Fruit fly (Drosophila melanogaster) whole organism, embryonic: ENCODE measurements around the gene dmrt93B.

Source experiments
- Abd-B ChIP-seq: fragments of 200-800 bp; sonication (Bioruptor generic); optimal IDR thresholded peaks from 2 replicates; lab custom pipeline; 2018; ENCODE audit warnings: missing biosample characterization, mild to moderate bottlenecking, missing genetic modification characterization, moderate library complexity
- B-H2 ChIP-seq: fragments of 200-800 bp; sonication (Bioruptor generic); optimal IDR thresholded peaks from 2 replicates; lab custom pipeline; 2018; ENCODE audit warnings: missing biosample characterization, mild to moderate bottlenecking, missing genetic modification characterization
- CG15073 ChIP-seq: fragments of 200-800 bp; sonication (Bioruptor generic); optimal IDR thresholded peaks from 2 replicates; lab custom pipeline; 2016; ENCODE audit warnings: missing biosample characterization, missing genetic modification characterization
- CG1602 ChIP-seq: fragments of 200-800 bp; sonication (Bioruptor generic); optimal IDR thresholded peaks from 3 replicates; lab custom pipeline; 2016; ENCODE audit warnings: missing biosample characterization, missing genetic modification characterization
- CG16779 ChIP-seq: fragments of 200-800 bp; sonication (Bioruptor generic); IDR thresholded peaks from 2 replicates; pipeline ENCODE4 v1.3.6; 2022; ENCODE audit warnings: missing biosample characterization, missing genetic modification characterization
- CG2129 ChIP-seq: fragments of 200-800 bp; sonication (Bioruptor generic); IDR thresholded peaks from 2 replicates; pipeline ENCODE4 v1.3.6; 2022; ENCODE audit warnings: missing biosample characterization, missing genetic modification characterization; ENCODE audit not compliant: partially characterized antibody
- CG2712 ChIP-seq: fragments of 200-800 bp; optimal IDR thresholded peaks from 3 replicates; lab custom pipeline; 2019; ENCODE audit warnings: missing biosample characterization, mild to moderate bottlenecking, missing genetic modification characterization, moderate library complexity
- CG30020 ChIP-seq: fragments of 200-800 bp; optimal IDR thresholded peaks from 2 replicates; lab custom pipeline; 2019; ENCODE audit warnings: missing biosample characterization, mild to moderate bottlenecking, missing genetic modification characterization, moderate library complexity
- CG4424 ChIP-seq: fragments of 200-800 bp; sonication (Bioruptor generic); optimal IDR thresholded peaks from 3 replicates; lab custom pipeline; 2016; ENCODE audit warnings: missing biosample characterization, missing genetic modification characterization
- CG6254 ChIP-seq: fragments of 200-800 bp; sonication (Bioruptor generic); optimal IDR thresholded peaks from 3 replicates; lab custom pipeline; 2017; ENCODE audit warnings: mild to moderate bottlenecking, missing biosample characterization, missing genetic modification reagents, missing genetic modification characterization
- CG7271 ChIP-seq: fragments of 200-800 bp; sonication (Bioruptor generic); optimal IDR thresholded peaks from 2 replicates; lab custom pipeline; 2018; ENCODE audit warnings: missing biosample characterization, mild to moderate bottlenecking, missing genetic modification characterization, moderate library complexity
- CHES-1-like ChIP-seq: fragments of 200-800 bp; sonication (Bioruptor generic); optimal IDR thresholded peaks from 2 replicates; lab custom pipeline; 2016; ENCODE audit warnings: missing biosample characterization, missing genetic modification characterization
- Doc2 ChIP-seq: fragments of 200-800 bp; sonication (Bioruptor generic); IDR thresholded peaks from 2 replicates; pipeline ENCODE4 v1.3.6; 2022; ENCODE audit warnings: missing biosample characterization, missing genetic modification characterization
- E2f1 ChIP-seq: fragments of 200-800 bp; sonication (Bioruptor generic); IDR thresholded peaks from 2 replicates; pipeline ENCODE4 v1.3.6; 2022; ENCODE audit warnings: missing biosample characterization, missing genetic modification characterization
- Eip74EF ChIP-seq, 2 experiments: fragments of 200-800 bp in 1 of 2; fragments of >200 bp in 1 of 2; sonication (Bioruptor generic) in 1 of 2; optimal IDR thresholded peaks; 2 replicates each; lab custom pipeline; 2017 to 2019; ENCODE audit warnings: missing biosample characterization in 2 of 2, missing genetic modification characterization in 2 of 2, mild to moderate bottlenecking in 1 of 2, moderate library complexity in 1 of 2
- Fer3 ChIP-seq: fragments of 200-800 bp; sonication (Bioruptor generic); optimal IDR thresholded peaks from 2 replicates; lab custom pipeline; 2018; ENCODE audit warnings: missing biosample characterization, mild to moderate bottlenecking, missing genetic modification characterization, moderate library complexity
- Gug ChIP-seq: fragments of 200-800 bp; sonication (Bioruptor generic); IDR thresholded peaks from 4 replicates; pipeline ENCODE4 v1.3.6; 2022; ENCODE audit warnings: missing biosample characterization, missing genetic modification characterization
- Hand ChIP-seq: fragments of 200-800 bp; sonication (Bioruptor generic); optimal IDR thresholded peaks from 2 replicates; lab custom pipeline; 2017; ENCODE audit warnings: mild to moderate bottlenecking, missing biosample characterization, missing genetic modification reagents, missing genetic modification characterization
- HmgZ ChIP-seq: fragments of 200-800 bp; sonication (Bioruptor generic); optimal IDR thresholded peaks from 2 replicates; lab custom pipeline; 2018; ENCODE audit warnings: missing biosample characterization, mild to moderate bottlenecking, missing genetic modification characterization
- Hr51 ChIP-seq, 2 experiments: fragments of 200-800 bp; sonication (Bioruptor generic); optimal IDR thresholded peaks; 2 replicates in 1 of 2; 3 replicates in 1 of 2; lab custom pipeline; 2016 to 2018; ENCODE audit warnings: missing biosample characterization in 2 of 2, missing genetic modification characterization in 2 of 2, mild to moderate bottlenecking in 1 of 2, moderate library complexity in 1 of 2
- Mes4 ChIP-seq: fragments of 200-800 bp; sonication (Bioruptor generic); optimal IDR thresholded peaks from 2 replicates; lab custom pipeline; 2016; ENCODE audit warnings: missing biosample characterization, missing genetic modification characterization
- Myb ChIP-seq: fragments of 200-800 bp; sonication (Bioruptor generic); optimal IDR thresholded peaks from 2 replicates; lab custom pipeline; 2016; ENCODE audit warnings: missing biosample characterization, missing genetic modification characterization
- Ptx1 ChIP-seq: fragments of 200-800 bp; sonication (Bioruptor generic); IDR thresholded peaks from 2 replicates; pipeline ENCODE4 v1.3.6; 2022; ENCODE audit warnings: missing biosample characterization, missing genetic modification characterization
- Stat92E ChIP-seq, 3 experiments: fragments of >200 bp in 2 of 3; fragments of 200-800 bp in 1 of 3; sonication (Bioruptor generic) in 1 of 3; optimal IDR thresholded peaks; 2 replicates each; lab custom pipeline; 2017 to 2019; ENCODE audit warnings: missing biosample characterization in 3 of 3, missing genetic modification characterization in 3 of 3, mild to moderate bottlenecking in 1 of 3, moderate library complexity in 1 of 3
- ase ChIP-seq: fragments of 200-800 bp; sonication (Bioruptor generic); IDR thresholded peaks from 3 replicates; pipeline ENCODE4 v1.3.6; 2022; ENCODE audit warnings: missing biosample characterization, missing genetic modification characterization
- crc ChIP-seq: fragments of 200-800 bp; sonication (Bioruptor generic); optimal IDR thresholded peaks from 2 replicates; lab custom pipeline; 2016; ENCODE audit warnings: missing biosample characterization, missing genetic modification characterization
- da ChIP-seq: fragments of 200-800 bp; sonication (Bioruptor generic); optimal IDR thresholded peaks from 2 replicates; lab custom pipeline; 2016; ENCODE audit warnings: missing biosample characterization, missing genetic modification characterization
- danr ChIP-seq: fragments of 200-800 bp; sonication (Bioruptor generic); IDR thresholded peaks from 2 replicates; pipeline ENCODE4 v1.3.6; 2022; ENCODE audit warnings: missing biosample characterization, missing genetic modification characterization
- disco-r ChIP-seq: fragments of 200-800 bp; sonication (Bioruptor generic); optimal IDR thresholded peaks from 2 replicates; lab custom pipeline; 2016; ENCODE audit warnings: missing biosample characterization, missing genetic modification characterization
- dmrt99B ChIP-seq: fragments of 200-800 bp; sonication (Bioruptor generic); optimal IDR thresholded peaks from 2 replicates; lab custom pipeline; 2018; ENCODE audit warnings: missing biosample characterization, mild to moderate bottlenecking, missing genetic modification characterization, moderate library complexity
- fd96Cb ChIP-seq: fragments of 200-800 bp; sonication (Bioruptor generic); optimal IDR thresholded peaks from 2 replicates; lab custom pipeline; 2018; ENCODE audit warnings: missing biosample characterization, mild to moderate bottlenecking, missing genetic modification characterization, moderate library complexity
- hbn ChIP-seq: fragments of 200-800 bp; sonication (Bioruptor generic); IDR thresholded peaks from 2 replicates; pipeline ENCODE4 v1.3.6; 2022; ENCODE audit warnings: missing biosample characterization, missing genetic modification characterization; ENCODE audit not compliant: partially characterized antibody
- jigr1 ChIP-seq: fragments of 200-800 bp; sonication (Bioruptor generic); IDR thresholded peaks from 3 replicates; pipeline ENCODE4 v1.3.6; 2022; ENCODE audit warnings: missing biosample characterization, missing genetic modification characterization
- jing ChIP-seq: fragments of 200-800 bp; sonication (Bioruptor generic); optimal IDR thresholded peaks from 2 replicates; lab custom pipeline; 2018; ENCODE audit warnings: missing biosample characterization, mild to moderate bottlenecking, missing genetic modification characterization
- lov ChIP-seq, 2 experiments: fragments of 200-800 bp in 1 of 2; fragments of >200 bp in 1 of 2; sonication (Bioruptor generic) in 1 of 2; IDR thresholded peaks in 1 of 2; optimal IDR thresholded peaks in 1 of 2; 2 replicates in 1 of 2; 3 replicates in 1 of 2; pipeline versions ENCODE4 v1.3.6 to Lab custom; 2017 to 2022; ENCODE audit warnings: missing biosample characterization in 1 of 2, missing genetic modification characterization in 1 of 2
- nerfin-2 ChIP-seq: fragments of 200-800 bp; sonication (Bioruptor generic); IDR thresholded peaks from 2 replicates; pipeline ENCODE4 v1.3.6; 2022; ENCODE audit warnings: missing biosample characterization, missing genetic modification characterization; ENCODE audit not compliant: partially characterized antibody
- odd ChIP-seq: fragments of 200-800 bp; sonication (Bioruptor generic); optimal IDR thresholded peaks from 2 replicates; lab custom pipeline; 2017; ENCODE audit warnings: missing biosample characterization, mild to moderate bottlenecking, missing genetic modification characterization
- pum ChIP-seq: fragments of 200-800 bp; sonication (Bioruptor generic); optimal IDR thresholded peaks from 2 replicates; lab custom pipeline; 2016; ENCODE audit warnings: missing biosample characterization, missing genetic modification characterization
- rib ChIP-seq: fragments of 200-800 bp; sonication (Bioruptor generic); IDR thresholded peaks from 2 replicates; pipeline ENCODE4 v1.3.6; 2022; ENCODE audit warnings: missing biosample characterization, missing genetic modification characterization
- ro ChIP-seq: fragments of 200-800 bp; sonication (Bioruptor generic); IDR thresholded peaks from 2 replicates; pipeline ENCODE4 v1.3.6; 2022; ENCODE audit warnings: missing biosample characterization, missing genetic modification characterization
- sob ChIP-seq: fragments of 200-800 bp; sonication (Bioruptor generic); IDR thresholded peaks from 2 replicates; pipeline ENCODE4 v1.3.6; 2022; ENCODE audit warnings: missing biosample characterization, missing genetic modification characterization
- ssp ChIP-seq: fragments of 200-800 bp; sonication (Bioruptor generic); IDR thresholded peaks from 2 replicates; pipeline ENCODE4 v1.3.6; 2022; ENCODE audit warnings: missing biosample characterization, missing genetic modification characterization
- toy ChIP-seq: fragments of 200-800 bp; sonication (Bioruptor generic); IDR thresholded peaks from 2 replicates; pipeline ENCODE4 v1.3.6; 2022; ENCODE audit warnings: missing biosample characterization, missing genetic modification characterization
- vfl ChIP-seq: fragments of 200-800 bp; sonication (Bioruptor generic); optimal IDR thresholded peaks from 2 replicates; lab custom pipeline; 2016; ENCODE audit warnings: missing biosample characterization, missing genetic modification characterization
- vnd ChIP-seq: fragments of 200-800 bp; sonication (Bioruptor generic); IDR thresholded peaks from 3 replicates; pipeline ENCODE4 v1.3.6; 2022; ENCODE audit warnings: missing biosample characterization, missing genetic modification characterization; ENCODE audit not compliant: partially characterized antibody
- yki ChIP-seq: fragments of >200 bp; optimal IDR thresholded peaks from 3 replicates; lab custom pipeline; 2018
- z ChIP-seq: fragments of 200-800 bp; sonication (Bioruptor generic); IDR thresholded peaks from 3 replicates; pipeline ENCODE4 v1.3.6; 2022; ENCODE audit warnings: missing biosample characterization, missing genetic modification characterization
- zen ChIP-seq: fragments of 200-800 bp; sonication (Bioruptor generic); optimal IDR thresholded peaks from 3 replicates; lab custom pipeline; 2018; ENCODE audit warnings: missing biosample characterization, mild to moderate bottlenecking, missing genetic modification characterization, moderate library complexity

The dmrt93B gene

dm6 chr3R:21112742-21113465 is 39.1 kb downstream of the dmrt93B start (continued):
- TF ChIP-seq Eip74EF (GFP tag; optimal IDR thresholded peaks at IDR 0.05; lab: Kevin White, UChicago) (peak in 1 of 2 experiments; percentile 92), CG15073 (GFP tag; lab: Kevin White, UChicago) (no peak), CG7271 (tag; lab: Kevin White, UChicago) (peak; percentile 42), odd (GFP tag; lab: Kevin White, UChicago) (peak; percentile 80), da (peak; percentile 44), ssp (GFP tag; lab: Robert Waterston, UW) (peak; percentile 62), hbn (GFP tag; lab: Robert Waterston, UW) (no peak), B-H2 (GFP tag; lab: Kevin White, UChicago) (peak; percentile 63), lov (optimal IDR thresholded peaks at IDR 0.05; lab: Kevin White, UChicago) (no peak), lov (GFP tag; IDR thresholded peaks at IDR 0.05; lab: Robert Waterston, UW) (peak; percentile 55; the same call in 1 of the 3 replicates), ro (0 out of 2 replicates have a peak, but pooled peaks have one; percentile 60), rib (GFP tag; lab: Robert Waterston, UW) (peak; percentile 49; the same call in 1 of the 2 replicates), jing (GFP tag; lab: Kevin White, UChicago) (peak; percentile 81), Abd-B (GFP tag; lab: Kevin White, UChicago) (peak; percentile 73), disco-r (peak; percentile 76), Gug (GFP tag; lab: Robert Waterston, UW) (peak; percentile 72; the same call in 3 of the 4 replicates), fd96Cb (tag; lab: Kevin White, UChicago) (peak; percentile 55), sob (GFP tag; lab: Robert Waterston, UW) (peak; percentile 89), toy (peak; percentile 68), danr (GFP tag; lab: Robert Waterston, UW) (peak; percentile 64), Hand (GFP tag; lab: Kevin White, UChicago) (peak; percentile 77), Hr51 (GFP tag; optimal IDR thresholded peaks at IDR 0.05; lab: Kevin White, UChicago) (peak; percentile 89 to 91), Ptx1 (GFP tag; lab: Robert Waterston, UW) (peak; percentile 86), zen (peak; percentile 87), Doc2 (GFP tag; lab: Robert Waterston, UW) (no peak), Stat92E (GFP tag; optimal IDR thresholded peaks at IDR 0.05; lab: Kevin White, UChicago) (no peak), Myb (peak; percentile 77), Mes4 (GFP tag; lab: Kevin White, UChicago) (peak; percentile 85), CG16779 (GFP tag; lab: Robert Waterston, UW) (peak; percentile 81), HmgZ (tag; lab: Kevin White, UChicago) (peak; percentile 91), yki (lab: Kevin White, UChicago) (no peak), ase (GFP tag; lab: Robert Waterston, UW) (peak; percentile 86), Fer3 (tag; lab: Kevin White, UChicago) (peak; percentile 90), vfl (GFP tag; lab: Kevin White, UChicago) (peak; percentile 78), E2f1 (GFP tag; lab: Robert Waterston, UW) (peak; percentile 76), CG2129 (GFP tag; lab: Robert Waterston, UW) (no peak), pum (peak; percentile 86), nerfin-2 (GFP tag; lab: Robert Waterston, UW) (no peak), CG4424 (GFP tag; lab: Kevin White, UChicago) (peak; percentile 15), CHES-1-like (peak; percentile 94), CG1602 (GFP tag; lab: Kevin White, UChicago) (peak; percentile 75), z (GFP tag; lab: Robert Waterston, UW) (no peak), CG30020 (tag; lab: Kevin White, UChicago) (peak; percentile 33), CG6254 (GFP tag; lab: Kevin White, UChicago) (peak; percentile 66), dmrt99B (tag; lab: Kevin White, UChicago) (peak; percentile 90), CG2712 (peak; percentile 93), vnd (GFP tag; lab: Robert Waterston, UW) (no peak), crc (GFP tag; lab: Kevin White, UChicago) (peak; percentile 83), jigr1 (GFP tag; lab: Robert Waterston, UW) (peak; percentile 46; the same call in 1 of the 3 replicates)
